Worm (Caenorhabditis elegans) whole organism, L2 larva: Measurements from ENCODE around the gene sre-41.

ENCODE experiments used
- mab-5 ChIP-seq: fragments of 150-350 bp; optimal IDR thresholded peaks from 2 replicates; lab custom pipeline; 2014; ENCODE audit warnings: missing biosample characterization, missing genetic modification characterization
- snpc-4 ChIP-seq: fragments of 150-350 bp; optimal IDR thresholded peaks from 2 replicates; lab custom pipeline; 2014; ENCODE audit warnings: missing biosample characterization, missing genetic modification characterization

DNA sequence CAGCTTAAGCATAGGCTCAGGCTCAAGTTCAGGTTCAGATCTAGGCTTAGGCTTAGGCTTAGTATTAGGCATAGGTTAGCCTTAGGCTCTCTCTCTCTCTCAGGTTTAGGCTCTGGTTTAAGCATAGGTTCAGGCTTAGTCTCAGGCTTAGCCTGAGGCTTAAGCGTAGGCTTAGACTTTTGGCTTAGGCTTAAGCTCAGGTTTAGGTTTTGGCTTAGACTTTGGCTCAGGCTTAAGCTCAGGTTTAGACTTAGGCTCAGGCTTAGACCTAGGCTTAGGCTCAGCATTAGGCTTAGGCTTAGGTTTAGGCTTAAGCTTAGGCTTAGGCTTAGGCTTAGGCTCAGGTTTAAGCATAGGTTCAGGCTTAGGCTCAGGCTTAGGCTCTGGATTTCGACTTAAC, 44.4 kb upstream of the sre-41 start:
- TF ChIP-seq mab-5 (tag; lab: Kevin White, UChicago) = no peak
- no peak for TF ChIP-seq snpc-4 (tag; lab: Kevin White, UChicago)
